Worm (Caenorhabditis elegans): ENCODE measurements around the gene ceh-22.
A peak's percentile ranks its signal among the peaks of the same experiment; 100 is the strongest.

ceh-22 gene

DNA sequence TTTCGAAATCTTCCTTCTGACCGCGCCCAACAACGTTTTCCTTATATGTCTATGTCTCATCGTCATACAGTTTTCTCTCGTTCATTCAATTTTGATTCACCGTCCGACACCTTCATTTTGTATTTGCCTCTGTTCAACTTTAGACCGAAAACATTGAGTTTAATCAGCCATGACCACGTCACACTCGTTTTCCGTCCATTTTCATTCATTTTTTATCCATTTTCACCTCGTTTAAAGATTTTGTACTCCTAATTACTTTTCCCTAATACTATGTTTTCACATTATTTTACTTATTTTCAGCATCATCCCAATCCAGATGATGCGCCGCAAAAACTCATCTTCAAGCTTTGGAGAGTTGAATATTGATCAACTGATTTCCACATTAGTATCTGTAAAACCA, 30.5 kb downstream of the ceh-22 start, which contains the start of gene pph-1:
Gene pph-1 (plus strand): TSS at position 301 of the 400 bp plus-strand sequence.
- TF ChIP-seq blmp-1 (tag; optimal IDR thresholded peaks at IDR 0.05) (peak; percentile 44), rnt-1 (tag; optimal IDR thresholded peaks at IDR 0.05) (no peak), lin-14 (GFP tag; optimal IDR thresholded peaks at IDR 0.05) (peak; percentile 28), unc-86 (tag; optimal IDR thresholded peaks at IDR 0.05) (no peak), elt-2 (tag; optimal IDR thresholded peaks at IDR 0.05) (no peak), pag-3 (tag; optimal IDR thresholded peaks at IDR 0.05; ENCODE audit: borderline replicate concordance, insufficient read depth) (no peak), ceh-90 (tag; optimal IDR thresholded peaks at IDR 0.05) (no peak), egl-27 (tag; optimal IDR thresholded peaks at IDR 0.05) (no peak), tbx-2 (tag; optimal IDR thresholded peaks at IDR 0.05) (no peak), pqm-1 (tag; optimal IDR thresholded peaks at IDR 0.05) (no peak), ztf-11 (tag; optimal IDR thresholded peaks at IDR 0.05) (no peak)

ce11 chrV:10702910-10703309, 31.2 kb downstream of the ceh-22 start:
- TF ChIP-seq unc-86 (tag; optimal IDR thresholded peaks at IDR 0.05) = no peak
- TF ChIP-seq sox-4 (tag; optimal IDR thresholded peaks at IDR 0.05) = no peak
- peak; percentile 60 for TF ChIP-seq nhr-85 (tag)
- TF ChIP-seq blmp-1 (tag; optimal IDR thresholded peaks at IDR 0.05) = peak; percentile 91
- no peak for TF ChIP-seq fkh-8 (tag; optimal IDR thresholded peaks at IDR 0.05)
- no peak for TF ChIP-seq egl-27 (tag; optimal IDR thresholded peaks at IDR 0.05)
- TF ChIP-seq swsn-7 (tag; optimal IDR thresholded peaks at IDR 0.05) = no peak
- TF ChIP-seq mab-9 (GFP tag; IDR thresholded peaks at IDR 0.05) = no peak
- no peak for TF ChIP-seq nhr-19 (GFP tag; conservative IDR thresholded peaks at IDR 0.05)
- TF ChIP-seq snu-23 (GFP tag; optimal IDR thresholded peaks at IDR 0.05) = no peak
- peak; percentile 18 for TF ChIP-seq lin-14 (GFP tag; optimal IDR thresholded peaks at IDR 0.05)

- TF ChIP-seq lin-14 (GFP tag; optimal IDR thresholded peaks at IDR 0.05) = peak; percentile 26
- no peak for TF ChIP-seq isw-1 (GFP tag; IDR thresholded peaks at IDR 0.05)
- TF ChIP-seq nhr-47 (tag; optimal IDR thresholded peaks at IDR 0.05) = peak; percentile 22
- TF ChIP-seq dsc-1 (tag; optimal IDR thresholded peaks at IDR 0.05) = peak; percentile 66
- no peak for TF ChIP-seq nhr-76 (tag; optimal IDR thresholded peaks at IDR 0.05)
- TF ChIP-seq nhr-71 (tag; optimal IDR thresholded peaks at IDR 0.05) = peak; percentile 46
- peak; percentile 11 for TF ChIP-seq unc-86 (tag; optimal IDR thresholded peaks at IDR 0.05)
- TF ChIP-seq pax-3 (tag; optimal IDR thresholded peaks at IDR 0.05) = peak; percentile 49
- peak; percentile 72 for TF ChIP-seq fkh-8 (tag; optimal IDR thresholded peaks at IDR 0.05)
Measured at ce11 chrV:10708346-10708745, 36.6 kb downstream of the ceh-22 start.

DNA sequence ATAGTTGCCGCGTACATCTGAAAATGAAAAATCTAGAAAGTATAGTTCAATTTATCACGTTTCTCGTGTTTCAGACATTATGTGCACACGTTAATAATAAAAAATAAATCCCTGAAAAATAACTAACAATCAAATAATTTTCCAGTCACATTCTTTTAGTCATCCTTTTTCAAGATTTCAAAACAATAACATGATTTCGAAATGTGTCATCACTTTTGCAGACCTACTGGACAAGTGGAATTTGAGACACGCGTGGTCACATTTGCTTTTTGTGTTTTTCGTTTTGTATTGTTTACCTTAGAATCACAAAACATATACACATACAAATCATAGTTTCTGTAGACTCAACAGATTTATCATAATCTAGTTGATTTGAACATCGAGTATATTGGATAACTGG, 37.7 kb downstream of the ceh-22 start:
- TF ChIP-seq lir-3 (tag; optimal IDR thresholded peaks at IDR 0.05; ENCODE audit: poor library complexity) (no peak), ceh-88 (GFP tag; IDR thresholded peaks at IDR 0.05) (no peak), C16A3.4 (tag; optimal IDR thresholded peaks at IDR 0.05) (no peak), efl-1 (optimal IDR thresholded peaks at IDR 0.05) (no peak), efl-1 (GFP tag; optimal IDR thresholded peaks at IDR 0.05 in 1 of 2) (peak in 1 of 2 experiments; percentile 4), nhr-85 (tag) (peak; percentile 45), lin-35 (GFP tag; optimal IDR thresholded peaks at IDR 0.05) (no peak), tbx-2 (tag; optimal IDR thresholded peaks at IDR 0.05) (no peak), ceh-90 (tag; optimal IDR thresholded peaks at IDR 0.05) (no peak), unc-30 (tag; optimal IDR thresholded peaks at IDR 0.05) (no peak), nhr-28 (tag; optimal IDR thresholded peaks at IDR 0.05) (peak; percentile 4), skn-1 (tag; optimal IDR thresholded peaks at IDR 0.05) (peak; percentile 99), ceh-8 (GFP tag; optimal IDR thresholded peaks at IDR 0.05) (no peak)

- TF ChIP-seq efl-1 (optimal IDR thresholded peaks at IDR 0.05) (no peak), efl-1 (GFP tag; optimal IDR thresholded peaks at IDR 0.05 in 1 of 2) (peak in 1 of 2 experiments; percentile 50), nhr-237 (tag; optimal IDR thresholded peaks at IDR 0.05) (no peak), elt-2 (tag; optimal IDR thresholded peaks at IDR 0.05) (peak; percentile 16)
Measured at ce11 chrV:10711004-10711403, 39.3 kb downstream of the ceh-22 start.
